Worm (Caenorhabditis elegans) whole organism, L4 larva: Measurements from ENCODE around the gene tofu-1.

Experiments used
- F10B5.3 ChIP-seq: sonication (generic microtip); optimal IDR thresholded peaks from 2 replicates; lab custom pipeline; 2016; ENCODE audit warnings: mild to moderate bottlenecking, missing genetic modification characterization, missing compliant biosample characterization
- R02D3.7 ChIP-seq: fragments of 150-350 bp; sonication (generic microtip); optimal IDR thresholded peaks from 3 replicates; lab custom pipeline; 2014; ENCODE audit warnings: missing biosample characterization, missing genetic modification characterization
- Y105C5A.15 ChIP-seq: fragments of 200-800 bp; sonication (Bioruptor generic); IDR thresholded peaks from 2 replicates; pipeline ENCODE4 v1.3.6; 2022; ENCODE audit warnings: missing genetic modification characterization, missing compliant biosample characterization
- ZK546.5 ChIP-seq, 2 experiments: sonication (generic microtip); optimal IDR thresholded peaks; 2 replicates each; lab custom pipeline; 2017; ENCODE audit warnings: missing biosample characterization in 2 of 2, missing genetic modification characterization in 2 of 2
- aha-1 ChIP-seq: fragments of 150-350 bp; peaks from one replicate; lab custom pipeline; 2014; ENCODE audit warnings: missing biosample characterization, missing genetic modification characterization
- attf-4 ChIP-seq: sonication (generic microtip); optimal IDR thresholded peaks from 3 replicates; lab custom pipeline; 2017; ENCODE audit warnings: missing biosample characterization, missing genetic modification characterization
- ceh-20 ChIP-seq: fragments of 200-800 bp; sonication (Bioruptor generic); IDR thresholded peaks from 2 replicates; pipeline ENCODE4 v1.3.6; 2022; ENCODE audit warnings: missing genetic modification reagents, missing genetic modification characterization, missing compliant biosample characterization
- ceh-28 ChIP-seq: fragments of 150-350 bp; optimal IDR thresholded peaks from 2 replicates; lab custom pipeline; 2014; ENCODE audit warnings: missing biosample characterization, missing genetic modification reagents, missing genetic modification characterization
- ceh-32 ChIP-seq: sonication (generic microtip); optimal IDR thresholded peaks from 2 replicates; lab custom pipeline; 2016; ENCODE audit warnings: mild to moderate bottlenecking, missing genetic modification characterization, missing compliant biosample characterization; ENCODE audit not compliant: poor library complexity
- daf-12 ChIP-seq: fragments of 150-350 bp; optimal IDR thresholded peaks from 2 replicates; lab custom pipeline; 2014; ENCODE audit warnings: missing biosample characterization, missing genetic modification reagents, missing genetic modification characterization
- daf-16 ChIP-seq, 3 experiments: sonication (generic microtip); optimal IDR thresholded peaks; 2 replicates each; lab custom pipeline; 2016 to 2017; ENCODE audit warnings: missing genetic modification characterization in 3 of 3, missing genetic modification reagents in 3 of 3, mild to moderate bottlenecking in 2 of 3, missing compliant biosample characterization in 2 of 3, missing biosample characterization in 1 of 3, moderate library complexity in 1 of 3
- dmd-8 ChIP-seq: fragments of 200-800 bp; sonication (Bioruptor generic); IDR thresholded peaks from 2 replicates; pipeline ENCODE4 v1.3.6; 2022; ENCODE audit warnings: missing genetic modification characterization, missing compliant biosample characterization
- dmd-9 ChIP-seq: fragments of 200-800 bp; sonication (Bioruptor generic); IDR thresholded peaks from 2 replicates; pipeline ENCODE4 v1.3.6; 2022; ENCODE audit warnings: missing genetic modification reagents, missing genetic modification characterization, missing compliant biosample characterization
- dve-1 ChIP-seq: sonication (generic microtip); optimal IDR thresholded peaks from 2 replicates; lab custom pipeline; 2017; ENCODE audit warnings: antibody characterized with exemption, mild to moderate bottlenecking, missing genetic modification characterization, missing compliant biosample characterization; ENCODE audit not compliant: insufficient read depth
- egl-27 ChIP-seq: sonication (generic microtip); optimal IDR thresholded peaks from 3 replicates; lab custom pipeline; 2017; ENCODE audit warnings: missing biosample characterization, missing genetic modification reagents, missing genetic modification characterization
- fos-1 ChIP-seq: fragments of 150-350 bp; optimal IDR thresholded peaks from 2 replicates; lab custom pipeline; 2014; ENCODE audit warnings: missing biosample characterization, missing genetic modification characterization
- hlh-11 ChIP-seq: fragments of 200-800 bp; sonication (Bioruptor generic); optimal IDR thresholded peaks from 2 replicates; lab custom pipeline; 2018; ENCODE audit warnings: mild to moderate bottlenecking, missing genetic modification characterization, missing compliant biosample characterization
- hmg-1.1 ChIP-seq: fragments of 200-800 bp; sonication (Bioruptor generic); IDR thresholded peaks from 2 replicates; pipeline ENCODE4 v1.3.6; 2022; ENCODE audit warnings: missing genetic modification reagents, missing genetic modification characterization, missing compliant biosample characterization
- lin-1 ChIP-seq: fragments of 200-800 bp; sonication (Bioruptor generic); IDR thresholded peaks from 2 replicates; pipeline ENCODE4 v1.3.6; 2022; ENCODE audit warnings: missing genetic modification reagents, missing genetic modification characterization, missing compliant biosample characterization
- lin-39 ChIP-seq: fragments of 150-350 bp; optimal IDR thresholded peaks from 2 replicates; lab custom pipeline; 2014; ENCODE audit warnings: missing biosample characterization, missing genetic modification reagents, missing genetic modification characterization
- madf-5 ChIP-seq, 2 experiments: fragments of 200-800 bp; sonication (Bioruptor generic); IDR thresholded peaks; 2 replicates each; pipeline ENCODE4 v1.3.6; 2022; ENCODE audit warnings: missing compliant biosample characterization in 2 of 2, missing genetic modification characterization in 2 of 2
- mdl-1 ChIP-seq, 2 experiments: fragments of 150-350 bp in 1 of 2; sonication (generic microtip) in 1 of 2; optimal IDR thresholded peaks; 2 replicates each; lab custom pipeline; 2014 to 2017; ENCODE audit warnings: missing biosample characterization in 2 of 2, missing genetic modification characterization in 2 of 2
- mep-1 ChIP-seq: fragments of 150-350 bp; sonication (generic microtip); optimal IDR thresholded peaks from 3 replicates; lab custom pipeline; 2014; ENCODE audit warnings: missing biosample characterization, missing genetic modification characterization
- mes-2 ChIP-seq: sonication (generic microtip); optimal IDR thresholded peaks from 2 replicates; lab custom pipeline; 2016; ENCODE audit warnings: missing genotype, mild to moderate bottlenecking, missing genetic modification characterization, missing compliant biosample characterization; ENCODE audit not compliant: poor library complexity, severe bottlenecking
- mxl-2 ChIP-seq: fragments of 200-800 bp; sonication (Bioruptor generic); conservative IDR thresholded peaks from 2 replicates; pipeline ENCODE4 v1.3.6; 2022; ENCODE audit warnings: missing genetic modification reagents, missing genetic modification characterization, missing compliant biosample characterization
- nhr-102 ChIP-seq: sonication (generic microtip); optimal IDR thresholded peaks from 2 replicates; lab custom pipeline; 2016; ENCODE audit warnings: mild to moderate bottlenecking, missing genetic modification characterization, moderate library complexity, missing compliant biosample characterization
- nhr-11 ChIP-seq: fragments of 150-350 bp; optimal IDR thresholded peaks from 2 replicates; lab custom pipeline; 2014; ENCODE audit warnings: missing biosample characterization, missing genetic modification characterization
- nhr-25 ChIP-seq: sonication (generic microtip); optimal IDR thresholded peaks from 2 replicates; lab custom pipeline; 2017; ENCODE audit warnings: missing genetic modification characterization, mild to moderate bottlenecking, missing compliant biosample characterization, antibody characterized with exemption, moderate library complexity, borderline replicate concordance; ENCODE audit not compliant: insufficient read depth
- nhr-28 ChIP-seq: fragments of 150-350 bp; optimal IDR thresholded peaks from 2 replicates; lab custom pipeline; 2014; ENCODE audit warnings: missing biosample characterization, missing genetic modification characterization
- nhr-41 ChIP-seq: fragments of 200-800 bp; sonication (Bioruptor generic); IDR thresholded peaks from 2 replicates; pipeline ENCODE4 v1.3.6; 2022; ENCODE audit warnings: missing genetic modification reagents, missing genetic modification characterization, missing compliant biosample characterization
- nhr-48 ChIP-seq: sonication (generic microtip); optimal IDR thresholded peaks from 2 replicates; lab custom pipeline; 2016; ENCODE audit warnings: mild to moderate bottlenecking, missing genetic modification characterization, missing compliant biosample characterization
- nhr-6 ChIP-seq: fragments of 150-350 bp; optimal IDR thresholded peaks from 2 replicates; lab custom pipeline; 2014; ENCODE audit warnings: missing biosample characterization, missing genetic modification characterization
- pha-4 ChIP-seq, 2 experiments: fragments of 150-350 bp in 1 of 2; fragments of 200-800 bp in 1 of 2; sonication (Bioruptor generic) in 1 of 2; IDR thresholded peaks in 1 of 2; optimal IDR thresholded peaks in 1 of 2; 2 replicates each; pipeline versions ENCODE4 v1.3.6 to Lab custom; 2014 to 2022; ENCODE audit warnings: missing genetic modification characterization in 2 of 2, missing genetic modification reagents in 2 of 2, missing biosample characterization in 1 of 2, missing compliant biosample characterization in 1 of 2
- rbr-2 ChIP-seq: sonication (generic microtip); optimal IDR thresholded peaks from 2 replicates; lab custom pipeline; 2016; ENCODE audit warnings: missing genotype, missing genetic modification characterization, missing compliant biosample characterization
- set-16 ChIP-seq: fragments of 200-800 bp; sonication (Bioruptor generic); IDR thresholded peaks from 2 replicates; pipeline ENCODE4 v1.3.6; 2022; ENCODE audit warnings: missing genetic modification reagents, missing genetic modification characterization, missing compliant biosample characterization
- snpc-4 ChIP-seq: fragments of 150-350 bp; optimal IDR thresholded peaks from 2 replicates; lab custom pipeline; 2014; ENCODE audit warnings: missing biosample characterization, missing genetic modification characterization
- unc-130 ChIP-seq: sonication (generic microtip); optimal IDR thresholded peaks from 2 replicates; lab custom pipeline; 2016; ENCODE audit warnings: missing genetic modification reagents, missing genetic modification characterization, missing compliant biosample characterization
- unc-62 ChIP-seq, 3 experiments: fragments of 150-350 bp in 1 of 3; sonication (generic microtip); optimal IDR thresholded peaks in 2 of 3; peaks in 1 of 3; 1 replicate in 1 of 3; 2 replicates in 2 of 3; lab custom pipeline; 2014 to 2017; ENCODE audit warnings: missing biosample characterization in 3 of 3, missing genetic modification characterization in 3 of 3, missing genetic modification reagents in 3 of 3, missing genotype in 1 of 3

The tofu-1 gene

ce11 chrV:9952396-9952795, 28.6 kb upstream of the tofu-1 start, which contains the start of gene mam-5:
Gene mam-5, plus strand, starts transcription at chrV:9952699.
- peak; percentile 74 for TF ChIP-seq aha-1 (tag; lab: Kevin White, UChicago)
- TF ChIP-seq mdl-1 (tag; optimal IDR thresholded peaks at IDR 0.05; lab: Kevin White, UChicago) = no peak

- TF ChIP-seq nhr-102 = no peak
- TF ChIP-seq ceh-28 (tag; lab: Kevin White, UChicago) = no peak
- no peak for TF ChIP-seq dmd-9 (GFP tag; lab: Robert Waterston, UW)
- no peak for TF ChIP-seq dmd-8
- no peak for TF ChIP-seq egl-27 (tag; lab: Kevin White, UChicago)
- TF ChIP-seq daf-12 (tag; lab: Kevin White, UChicago) = no peak
- TF ChIP-seq set-16 (GFP tag; lab: Robert Waterston, UW) = no peak
- TF ChIP-seq Y105C5A.15 = no peak
- TF ChIP-seq lin-1 (GFP tag; lab: Robert Waterston, UW) = no peak
- TF ChIP-seq hmg-1.1 (GFP tag; lab: Robert Waterston, UW) = no peak
- no peak for TF ChIP-seq ceh-32
- TF ChIP-seq mes-2 (tag; lab: Kevin White, UChicago) = no peak
- TF ChIP-seq rbr-2 (tag; lab: Kevin White, UChicago) = no peak
These were observed 22.7 kb upstream of the tofu-1 start, which contains the start of gene anmt-3 for ce11 chrV:9958231-9958630. Gene anmt-3, minus strand, starts transcription at chrV:9958331.

ce11 chrV:9958654-9959053, 22.3 kb upstream of the tofu-1 start:
- TF ChIP-seq nhr-28 (tag; lab: Kevin White, UChicago) (no peak), daf-16 (GFP tag; optimal IDR thresholded peaks at IDR 0.05; lab: Kevin White, UChicago) (peak in 1 of 2 experiments; percentile 83), daf-16 (tag; optimal IDR thresholded peaks at IDR 0.05; lab: Kevin White, UChicago) (no peak), nhr-11 (tag; lab: Kevin White, UChicago) (peak; percentile 56), unc-62 (GFP tag; optimal IDR thresholded peaks at IDR 0.05 in 1 of 2; lab: Kevin White, UChicago) (peak in 1 of 2 experiments; percentile 76), unc-62 (tag; optimal IDR thresholded peaks at IDR 0.05; lab: Kevin White, UChicago) (no peak), aha-1 (tag; lab: Kevin White, UChicago) (peak; percentile 21), nhr-25 (tag; lab: Kevin White, UChicago) (no peak), hlh-11 (peak; percentile 58)

DNA sequence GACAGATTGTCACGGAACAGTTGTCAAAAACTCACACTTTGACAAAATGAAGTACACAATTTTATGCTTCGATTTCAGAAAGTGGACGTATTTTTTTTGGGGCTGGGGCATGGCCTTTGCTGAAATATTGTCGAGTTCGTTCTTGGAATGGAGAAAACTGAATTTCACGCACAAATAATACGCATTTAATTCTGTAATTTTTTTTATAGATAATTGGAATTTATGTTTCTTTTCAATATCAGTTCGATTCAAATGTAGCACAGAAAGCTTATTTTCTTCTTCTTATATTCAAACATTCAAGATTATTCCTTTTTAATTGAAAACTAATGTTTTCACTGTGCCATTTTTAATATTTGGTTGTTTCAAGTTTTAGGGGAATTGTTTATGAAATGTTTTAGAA, 20.6 kb upstream of the tofu-1 start, which contains the start of gene T07C12.10:
T07C12.10 (minus strand) TSS at position 101 of the 400 bp plus-strand sequence.
- no peak for TF ChIP-seq pha-4 (GFP tag; IDR thresholded peaks at IDR 0.05; lab: Robert Waterston, UW)
- TF ChIP-seq pha-4 (tag; optimal IDR thresholded peaks at IDR 0.05; lab: Kevin White, UChicago) = no peak
- no peak for TF ChIP-seq nhr-48
- TF ChIP-seq R02D3.7 = no peak
- no peak for TF ChIP-seq attf-4 (tag; lab: Kevin White, UChicago)
- no peak for TF ChIP-seq mdl-1 (tag; optimal IDR thresholded peaks at IDR 0.05; lab: Kevin White, UChicago)
- TF ChIP-seq aha-1 (tag; lab: Kevin White, UChicago) = no peak
- TF ChIP-seq lin-39 (tag; lab: Kevin White, UChicago) = no peak
- TF ChIP-seq mxl-2 (GFP tag; lab: Robert Waterston, UW) = no peak
- TF ChIP-seq, all 104 proteins: peak for 0

- TF ChIP-seq nhr-41 (GFP tag; lab: Robert Waterston, UW) = no peak
- TF ChIP-seq hmg-1.1 (GFP tag; lab: Robert Waterston, UW) = no peak
- TF ChIP-seq unc-130 = no peak
These were observed 18.6 kb upstream of the tofu-1 start, which contains the start of gene madf-4 for ce11 chrV:9962394-9962793. Gene madf-4, minus strand, starts transcription at chrV:9962494.

DNA sequence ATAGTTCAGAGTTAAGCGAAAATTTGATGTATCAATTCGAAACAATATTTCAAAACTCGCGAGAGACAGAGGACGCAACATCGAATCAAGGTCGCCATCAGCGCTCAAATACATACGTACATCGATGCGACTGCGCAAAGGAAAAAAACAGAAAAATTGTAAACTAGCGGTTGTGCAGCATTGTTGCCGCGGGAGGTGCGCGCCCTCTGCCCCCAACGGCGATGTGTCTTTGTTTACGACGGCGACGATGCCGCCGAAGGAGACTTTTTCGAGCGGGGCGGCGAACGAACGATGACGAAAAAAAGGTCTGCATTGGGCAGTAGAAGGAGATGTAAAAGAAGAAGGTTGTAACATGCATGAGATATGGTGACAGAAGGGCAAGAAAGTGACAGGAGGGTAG, 18.0 kb upstream of the tofu-1 start:
- TF ChIP-seq ZK546.5 (tag; optimal IDR thresholded peaks at IDR 0.05; lab: Kevin White, UChicago) = no peak
- no peak for TF ChIP-seq snpc-4
- TF ChIP-seq set-16 (GFP tag; lab: Robert Waterston, UW) = peak; percentile 44; the same call in 1 of the 2 replicates
- TF ChIP-seq dve-1 = no peak
- no peak for TF ChIP-seq nhr-6 (tag; lab: Kevin White, UChicago)
- no peak for TF ChIP-seq F10B5.3 (tag; lab: Kevin White, UChicago)
- peak; percentile 17 for TF ChIP-seq mep-1 (tag; lab: Kevin White, UChicago)
- no peak for TF ChIP-seq fos-1 (tag; lab: Kevin White, UChicago)
- 0 out of 2 replicates have a peak, but pooled peaks have one; percentile 35 for TF ChIP-seq ceh-20 (GFP tag; lab: Robert Waterston, UW)
- TF ChIP-seq unc-62 (GFP tag; optimal IDR thresholded peaks at IDR 0.05 in 1 of 2; lab: Kevin White, UChicago) = peak in 1 of 2 experiments; percentile 71
- TF ChIP-seq unc-62 (tag; optimal IDR thresholded peaks at IDR 0.05; lab: Kevin White, UChicago) = no peak
- TF ChIP-seq madf-5 (GFP tag; IDR thresholded peaks at IDR 0.05; lab: Robert Waterston, UW) = no peak
- peak; percentile 6 for TF ChIP-seq mes-2 (tag; lab: Kevin White, UChicago)
- TF ChIP-seq nhr-25 (tag; lab: Kevin White, UChicago) = peak; percentile 28
- TF ChIP-seq, all 104 proteins: peak for 6
